Fruit fly (Drosophila melanogaster) whole organism, embryonic: Measurements from ENCODE around the gene CG10834.

ENCODE experiments used
- Adf1 ChIP-seq: fragments of 200-800 bp; sonication (Bioruptor generic); IDR thresholded peaks from 2 replicates; pipeline ENCODE4 v1.3.6; 2022; ENCODE audit warnings: missing biosample characterization, missing genetic modification characterization
- CG10147 ChIP-seq: fragments of 200-800 bp; sonication (Bioruptor generic); optimal IDR thresholded peaks from 2 replicates; lab custom pipeline; 2019; ENCODE audit warnings: missing biosample characterization, mild to moderate bottlenecking, missing genetic modification characterization, moderate library complexity
- CG1024 ChIP-seq: fragments of 200-800 bp; sonication (Bioruptor generic); IDR thresholded peaks from 2 replicates; pipeline ENCODE4 v1.3.6; 2022; ENCODE audit warnings: missing biosample characterization, missing genetic modification characterization
- CG10321 ChIP-seq: fragments of 200-800 bp; sonication (Bioruptor generic); IDR thresholded peaks from 2 replicates; pipeline ENCODE4 v1.3.6; 2022; ENCODE audit warnings: missing biosample characterization, missing genetic modification characterization
- CG10431 ChIP-seq: fragments of 200-800 bp; sonication (Bioruptor generic); optimal IDR thresholded peaks from 3 replicates; lab custom pipeline; 2018; ENCODE audit warnings: missing biosample characterization, mild to moderate bottlenecking, missing genetic modification characterization
- CG10979 ChIP-seq: fragments of 200-800 bp; sonication (Bioruptor generic); optimal IDR thresholded peaks from 2 replicates; lab custom pipeline; 2018; ENCODE audit warnings: missing biosample characterization, mild to moderate bottlenecking, missing genetic modification characterization, moderate library complexity
- CG12769 ChIP-seq: fragments of 200-800 bp; sonication (Bioruptor generic); optimal IDR thresholded peaks from 2 replicates; lab custom pipeline; 2019; ENCODE audit warnings: missing biosample characterization, mild to moderate bottlenecking, missing genetic modification characterization, moderate library complexity
- CG15514 ChIP-seq: fragments of 200-800 bp; sonication (Bioruptor generic); optimal IDR thresholded peaks from 3 replicates; lab custom pipeline; 2017; ENCODE audit warnings: missing biosample characterization, missing genetic modification characterization, mild to moderate bottlenecking, moderate library complexity, missing genetic modification reagents
- CG17802 ChIP-seq: fragments of 200-800 bp; sonication (Bioruptor generic); optimal IDR thresholded peaks from 2 replicates; lab custom pipeline; 2018; ENCODE audit warnings: missing biosample characterization, mild to moderate bottlenecking, missing genetic modification characterization, moderate library complexity
- CG18011 ChIP-seq: fragments of 200-800 bp; sonication (Bioruptor generic); optimal IDR thresholded peaks from 2 replicates; lab custom pipeline; 2017; ENCODE audit warnings: missing biosample characterization, missing genetic modification characterization, mild to moderate bottlenecking, moderate library complexity, missing genotype
- CG18764 ChIP-seq: fragments of 200-800 bp; sonication (Bioruptor generic); optimal IDR thresholded peaks from 3 replicates; lab custom pipeline; 2016; ENCODE audit warnings: missing biosample characterization, missing genetic modification characterization
- CG3281 ChIP-seq: fragments of 200-800 bp; sonication (Bioruptor generic); optimal IDR thresholded peaks from 3 replicates; lab custom pipeline; 2017; ENCODE audit warnings: missing biosample characterization, mild to moderate bottlenecking, missing genetic modification characterization
- CG3726 ChIP-seq: fragments of 200-800 bp; sonication (Bioruptor generic); IDR thresholded peaks from 3 replicates; pipeline ENCODE4, ENCODE4 v1.3.6; 2022; ENCODE audit warnings: missing biosample characterization, missing genetic modification characterization
- CG3838 ChIP-seq: fragments of 200-800 bp; sonication (Bioruptor generic); optimal IDR thresholded peaks from 3 replicates; lab custom pipeline; 2016; ENCODE audit warnings: missing biosample characterization, missing genetic modification characterization
- CG4328 ChIP-seq: fragments of 200-800 bp; sonication (Bioruptor generic); optimal IDR thresholded peaks from 3 replicates; lab custom pipeline; 2017; ENCODE audit warnings: missing biosample characterization, missing genetic modification reagents, missing genetic modification characterization
- CG7271 ChIP-seq: fragments of 200-800 bp; sonication (Bioruptor generic); optimal IDR thresholded peaks from 2 replicates; lab custom pipeline; 2018; ENCODE audit warnings: missing biosample characterization, mild to moderate bottlenecking, missing genetic modification characterization, moderate library complexity
- CG7357 ChIP-seq: fragments of 200-800 bp; sonication (Bioruptor generic); IDR thresholded peaks from 3 replicates; pipeline ENCODE4 v1.3.6; 2022; ENCODE audit warnings: missing biosample characterization, missing genetic modification characterization
- CG8089 ChIP-seq: fragments of 200-800 bp; sonication (Bioruptor generic); optimal IDR thresholded peaks from 3 replicates; lab custom pipeline; 2016; ENCODE audit warnings: missing biosample characterization, missing genetic modification characterization
- CG8944 ChIP-seq: fragments of 200-800 bp; sonication (Bioruptor generic); optimal IDR thresholded peaks from 3 replicates; lab custom pipeline; 2016; ENCODE audit warnings: missing biosample characterization, missing genetic modification characterization
- CG9817 ChIP-seq: fragments of 200-800 bp; sonication (Bioruptor generic); optimal IDR thresholded peaks from 2 replicates; lab custom pipeline; 2018; ENCODE audit warnings: missing biosample characterization, mild to moderate bottlenecking, missing genetic modification characterization, moderate library complexity
- CG9932 ChIP-seq: fragments of 200-800 bp; sonication (Bioruptor generic); IDR thresholded peaks from 2 replicates; pipeline ENCODE4 v1.3.6; 2022; ENCODE audit warnings: missing biosample characterization, missing genetic modification characterization
- Deaf1 ChIP-seq: fragments of 200-800 bp; optimal IDR thresholded peaks from 3 replicates; lab custom pipeline; 2019; ENCODE audit warnings: missing biosample characterization, mild to moderate bottlenecking, missing genetic modification characterization, moderate library complexity
- Dll ChIP-seq: fragments of 200-800 bp; sonication (Bioruptor generic); IDR thresholded peaks from 4 replicates; pipeline ENCODE4 v1.3.6; 2022; ENCODE audit warnings: missing biosample characterization, missing genetic modification characterization; ENCODE audit not compliant: partially characterized antibody
- Ets65A ChIP-seq: fragments of 200-800 bp; sonication (Bioruptor generic); peaks from one replicate; lab custom pipeline; 2016; ENCODE audit warnings: missing biosample characterization, missing genetic modification characterization
- Gug ChIP-seq: fragments of 200-800 bp; sonication (Bioruptor generic); IDR thresholded peaks from 4 replicates; pipeline ENCODE4 v1.3.6; 2022; ENCODE audit warnings: missing biosample characterization, missing genetic modification characterization
- Kr ChIP-seq: fragments of 200-800 bp; sonication (Bioruptor generic); optimal IDR thresholded peaks from 2 replicates; lab custom pipeline; 2017; ENCODE audit warnings: missing biosample characterization, mild to moderate bottlenecking, missing genetic modification characterization
- Med ChIP-seq: fragments of 200-800 bp; sonication (Bioruptor generic); peaks from one replicate; lab custom pipeline; 2016; ENCODE audit warnings: missing biosample characterization, missing genetic modification characterization, mild to moderate bottlenecking, inconsistent platforms, moderate library complexity
- NC2α ChIP-seq: fragments of 200-800 bp; sonication (Bioruptor generic); optimal IDR thresholded peaks from 2 replicates; lab custom pipeline; 2016; ENCODE audit warnings: missing biosample characterization, missing genetic modification characterization
- Sry-δ ChIP-seq: fragments of 200-800 bp; sonication (Bioruptor generic); optimal IDR thresholded peaks from 2 replicates; lab custom pipeline; 2016; ENCODE audit warnings: missing biosample characterization, missing genetic modification characterization
- YL-1 ChIP-seq: fragments of 200-800 bp; sonication (Bioruptor generic); optimal IDR thresholded peaks from 3 replicates; lab custom pipeline; 2017; ENCODE audit warnings: missing biosample characterization, mild to moderate bottlenecking, missing genetic modification characterization
- ara ChIP-seq: fragments of 200-800 bp; sonication (Bioruptor generic); IDR thresholded peaks from 2 replicates; pipeline ENCODE4 v1.3.6; 2022; ENCODE audit warnings: missing biosample characterization, missing genetic modification characterization
- ash1 ChIP-seq: fragments of 200-800 bp; sonication (Bioruptor generic); optimal IDR thresholded peaks from 2 replicates; lab custom pipeline; 2018; ENCODE audit warnings: missing biosample characterization, mild to moderate bottlenecking, missing genetic modification characterization
- bbx ChIP-seq: fragments of 200-800 bp; sonication (Bioruptor generic); IDR thresholded peaks from 2 replicates; pipeline ENCODE4 v1.3.6; 2022; ENCODE audit warnings: missing biosample characterization, missing genetic modification characterization; ENCODE audit not compliant: partially characterized antibody
- ci ChIP-seq: fragments of 200-800 bp; sonication (Bioruptor generic); IDR thresholded peaks from 3 replicates; pipeline ENCODE4 v1.3.6; 2022; ENCODE audit warnings: missing biosample characterization, missing genetic modification characterization
- corto ChIP-seq: fragments of 200-800 bp; sonication (Bioruptor generic); optimal IDR thresholded peaks from 2 replicates; lab custom pipeline; 2016; ENCODE audit warnings: missing biosample characterization, mild to moderate bottlenecking, missing genetic modification characterization, moderate library complexity
- fd96Cb ChIP-seq: fragments of 200-800 bp; sonication (Bioruptor generic); optimal IDR thresholded peaks from 2 replicates; lab custom pipeline; 2018; ENCODE audit warnings: missing biosample characterization, mild to moderate bottlenecking, missing genetic modification characterization, moderate library complexity
- fu2 ChIP-seq: fragments of 200-800 bp; sonication (Bioruptor generic); optimal IDR thresholded peaks from 2 replicates; lab custom pipeline; 2016; ENCODE audit warnings: missing biosample characterization, missing genetic modification characterization
- gcm2 ChIP-seq: fragments of 200-800 bp; sonication (Bioruptor generic); optimal IDR thresholded peaks from 2 replicates; lab custom pipeline; 2016; ENCODE audit warnings: missing biosample characterization, missing genetic modification characterization
- lilli ChIP-seq: fragments of 200-800 bp; sonication (Bioruptor generic); optimal IDR thresholded peaks from 3 replicates; lab custom pipeline; 2016; ENCODE audit warnings: missing biosample characterization, missing genetic modification characterization
- lola ChIP-seq, 3 experiments: fragments of >200 bp in 2 of 3; fragments of 200-800 bp in 1 of 3; sonication (Bioruptor generic) in 1 of 3; optimal IDR thresholded peaks; 2 replicates each; lab custom pipeline; 2017 to 2019; ENCODE audit warnings: missing biosample characterization in 3 of 3, missing genetic modification characterization in 3 of 3, mild to moderate bottlenecking in 1 of 3, moderate library complexity in 1 of 3
- pan ChIP-seq, 4 experiments: fragments of >200 bp in 3 of 4; fragments of 200-800 bp in 1 of 4; sonication (Bioruptor generic) in 1 of 4; optimal IDR thresholded peaks in 3 of 4; IDR thresholded peaks in 1 of 4; 2 replicates each; pipeline versions ENCODE4 v1.3.6 to Lab custom; 2017 to 2022; ENCODE audit warnings: missing biosample characterization in 2 of 4, missing genetic modification characterization in 2 of 4, mixed read lengths in 1 of 4
- pita ChIP-seq: fragments of 200-800 bp; sonication (Bioruptor generic); optimal IDR thresholded peaks from 2 replicates; lab custom pipeline; 2017; ENCODE audit warnings: missing biosample characterization, mild to moderate bottlenecking, missing genetic modification characterization
- sd ChIP-seq: fragments of 200-800 bp; sonication (Bioruptor generic); optimal IDR thresholded peaks from 3 replicates; lab custom pipeline; 2018; ENCODE audit warnings: missing biosample characterization, mild to moderate bottlenecking, missing genetic modification characterization, moderate library complexity
- stc ChIP-seq: fragments of 200-800 bp; sonication (Bioruptor generic); IDR thresholded peaks from 2 replicates; pipeline ENCODE4 v1.3.6; 2022; ENCODE audit warnings: missing biosample characterization, missing genetic modification characterization
- tap ChIP-seq: fragments of 200-800 bp; optimal IDR thresholded peaks from 3 replicates; lab custom pipeline; 2019; ENCODE audit warnings: missing biosample characterization, mild to moderate bottlenecking, missing genetic modification characterization, moderate library complexity
- toy ChIP-seq: fragments of 200-800 bp; sonication (Bioruptor generic); IDR thresholded peaks from 2 replicates; pipeline ENCODE4 v1.3.6; 2022; ENCODE audit warnings: missing biosample characterization, missing genetic modification characterization
- twi ChIP-seq: fragments of 200-800 bp; optimal IDR thresholded peaks from 2 replicates; lab custom pipeline; 2019; ENCODE audit warnings: missing biosample characterization, mild to moderate bottlenecking, missing genetic modification characterization, moderate library complexity
- tx ChIP-seq: fragments of 200-800 bp; sonication (Bioruptor generic); optimal IDR thresholded peaks from 2 replicates; lab custom pipeline; 2016; ENCODE audit warnings: missing biosample characterization, missing genetic modification characterization
- unc-4 ChIP-seq: fragments of 200-800 bp; sonication (Bioruptor generic); IDR thresholded peaks from 2 replicates; pipeline ENCODE4 v1.3.6; 2022; ENCODE audit warnings: missing biosample characterization, missing genetic modification characterization; ENCODE audit not compliant: partially characterized antibody
- yki ChIP-seq: fragments of >200 bp; optimal IDR thresholded peaks from 3 replicates; lab custom pipeline; 2018

CG10834 gene

dm6 chr2L:22144127-22144526 lies 37.0 kb upstream of the CG10834 start (continued):
- TF ChIP-seq CG3726 (no peak), CG1024 (GFP tag; lab: Robert Waterston, UW) (no peak), Adf1 (GFP tag; lab: Robert Waterston, UW) (no peak), CG17802 (tag; lab: Kevin White, UChicago) (no peak), CG9932 (GFP tag; lab: Robert Waterston, UW) (no peak), YL-1 (GFP tag; lab: Kevin White, UChicago) (no peak), CG10147 (GFP tag; lab: Kevin White, UChicago) (no peak), Kr (GFP tag; lab: Kevin White, UChicago) (no peak), Sry-δ (GFP tag; lab: Kevin White, UChicago) (no peak), tx (GFP tag; lab: Kevin White, UChicago) (no peak), gcm2 (GFP tag; lab: Kevin White, UChicago) (no peak), corto (no peak), lilli (GFP tag; lab: Kevin White, UChicago) (no peak), yki (lab: Kevin White, UChicago) (no peak), tap (peak; percentile 59), pan (optimal IDR thresholded peaks at IDR 0.05; lab: Kevin White, UChicago) (no peak), pan (GFP tag; optimal IDR thresholded peaks at IDR 0.05 in 1 of 2, IDR thresholded peaks at IDR 0.05 in 1 of 2) (peak in 1 of 2 experiments; percentile 28), toy (GFP tag; lab: Robert Waterston, UW) (peak; percentile 53; the same call in 1 of the 2 replicates), ci (GFP tag; lab: Robert Waterston, UW) (no peak), CG4328 (GFP tag; lab: Kevin White, UChicago) (peak; percentile 90), pita (no peak), CG15514 (GFP tag; lab: Kevin White, UChicago) (peak; percentile 52), unc-4 (GFP tag; lab: Robert Waterston, UW) (no peak), NC2α (no peak), CG8944 (GFP tag; lab: Kevin White, UChicago) (no peak), ara (peak; percentile 70; the same call in 1 of the 2 replicates), twi (tag; lab: Kevin White, UChicago) (no peak), CG3281 (GFP tag; lab: Kevin White, UChicago) (peak; percentile 30), fd96Cb (no peak), CG3838 (GFP tag; lab: Kevin White, UChicago) (no peak), CG9817 (no peak)
- TF ChIP-seq, all 482 proteins: peak for 85

dm6 chr2L:22142696-22143176 lies 35.6 kb upstream of the CG10834 start:
- TF ChIP-seq lilli (GFP tag; lab: Kevin White, UChicago) (no peak), ash1 (GFP tag; lab: Kevin White, UChicago) (no peak), bbx (GFP tag; lab: Robert Waterston, UW) (no peak), CG8089 (no peak), tap (no peak), CG10321 (GFP tag; lab: Robert Waterston, UW) (no peak), Sry-δ (GFP tag; lab: Kevin White, UChicago) (no peak), CG18011 (no peak), Dll (GFP tag; lab: Robert Waterston, UW) (no peak), lola (GFP tag; optimal IDR thresholded peaks at IDR 0.05; lab: Kevin White, UChicago) (no peak), CG4328 (GFP tag; lab: Kevin White, UChicago) (no peak), Med (GFP tag; lab: Kevin White, UChicago) (peak; percentile 62), CG7357 (GFP tag; lab: Robert Waterston, UW) (no peak), sd (peak; percentile 29), Gug (GFP tag; lab: Robert Waterston, UW) (no peak), CG18764 (no peak), CG10979 (no peak), Deaf1 (peak; percentile 91), CG12769 (tag; lab: Kevin White, UChicago) (peak; percentile 55), CG10431 (GFP tag; lab: Kevin White, UChicago) (no peak), stc (GFP tag; lab: Robert Waterston, UW) (no peak), CG7271 (tag; lab: Kevin White, UChicago) (no peak), Ets65A (GFP tag; lab: Kevin White, UChicago) (peak; percentile 87), fu2 (GFP tag; lab: Kevin White, UChicago) (no peak)
